Worm (Caenorhabditis elegans) whole organism, L4 larva: ENCODE results near the gene tmem-218.

ENCODE experiments used
- F44E2.7 ChIP-seq: fragments of 200-800 bp; sonication (Bioruptor generic); IDR thresholded peaks from 2 replicates; pipeline ENCODE4 v2.1.2; 2022; ENCODE audit warnings: missing genetic modification characterization, missing compliant biosample characterization
- F49E8.2 ChIP-seq: sonication (generic microtip); optimal IDR thresholded peaks from 2 replicates; lab custom pipeline; 2016; ENCODE audit warnings: missing compliant biosample characterization, mild to moderate bottlenecking, missing genetic modification characterization, borderline replicate concordance
- Y105C5A.15 ChIP-seq: fragments of 200-800 bp; sonication (Bioruptor generic); IDR thresholded peaks from 2 replicates; pipeline ENCODE4 v1.3.6; 2022; ENCODE audit warnings: missing genetic modification characterization, missing compliant biosample characterization
- Y75B8A.6 ChIP-seq: fragments of 200-800 bp; sonication (Bioruptor generic); IDR thresholded peaks from 2 replicates; pipeline ENCODE4 v1.3.6; 2022; ENCODE audit warnings: missing genetic modification reagents, missing genetic modification characterization, missing compliant biosample characterization
- ZK546.5 ChIP-seq, 2 experiments: sonication (generic microtip); optimal IDR thresholded peaks; 2 replicates each; lab custom pipeline; 2017; ENCODE audit warnings: missing biosample characterization in 2 of 2, missing genetic modification characterization in 2 of 2
- aly-2 ChIP-seq: sonication (generic microtip); optimal IDR thresholded peaks from 2 replicates; lab custom pipeline; 2018; ENCODE audit warnings: missing biosample characterization, missing genetic modification characterization
- ama-1 ChIP-seq: fragments of 150-350 bp; optimal IDR thresholded peaks from 2 replicates; lab custom pipeline; 2014; ENCODE audit warnings: inconsistent platforms, mixed read lengths
- ces-1 ChIP-seq: fragments of 150-350 bp; sonication (generic microtip); optimal IDR thresholded peaks from 4 replicates; lab custom pipeline; 2014; ENCODE audit warnings: missing biosample characterization, missing genetic modification reagents, missing genetic modification characterization
- ctbp-1 ChIP-seq: fragments of 200-800 bp; sonication (Bioruptor generic); IDR thresholded peaks from 2 replicates; pipeline ENCODE4 v1.3.6; 2022; ENCODE audit warnings: missing genetic modification reagents, missing genetic modification characterization, missing compliant biosample characterization
- daf-16 ChIP-seq, 3 experiments: sonication (generic microtip); optimal IDR thresholded peaks; 2 replicates each; lab custom pipeline; 2016 to 2017; ENCODE audit warnings: missing genetic modification characterization in 3 of 3, missing genetic modification reagents in 3 of 3, mild to moderate bottlenecking in 2 of 3, missing compliant biosample characterization in 2 of 3, missing biosample characterization in 1 of 3, moderate library complexity in 1 of 3
- dmd-6 ChIP-seq: fragments of 200-800 bp; sonication (Bioruptor generic); IDR thresholded peaks from 2 replicates; pipeline ENCODE4 v1.3.6; 2022; ENCODE audit warnings: missing genetic modification reagents, missing genetic modification characterization, missing compliant biosample characterization
- dve-1 ChIP-seq: sonication (generic microtip); optimal IDR thresholded peaks from 2 replicates; lab custom pipeline; 2017; ENCODE audit warnings: antibody characterized with exemption, mild to moderate bottlenecking, missing genetic modification characterization, missing compliant biosample characterization; ENCODE audit not compliant: insufficient read depth
- fkh-10 ChIP-seq: fragments of 150-350 bp; optimal IDR thresholded peaks from 2 replicates; lab custom pipeline; 2014; ENCODE audit warnings: missing biosample characterization, missing genetic modification reagents, missing genetic modification characterization
- hlh-30 ChIP-seq: sonication (generic microtip); optimal IDR thresholded peaks from 2 replicates; lab custom pipeline; 2017; ENCODE audit warnings: antibody characterized with exemption, mild to moderate bottlenecking, missing genetic modification characterization, missing compliant biosample characterization; ENCODE audit not compliant: insufficient read depth
- hmg-1.1 ChIP-seq: fragments of 200-800 bp; sonication (Bioruptor generic); IDR thresholded peaks from 2 replicates; pipeline ENCODE4 v1.3.6; 2022; ENCODE audit warnings: missing genetic modification reagents, missing genetic modification characterization, missing compliant biosample characterization
- jun-1 ChIP-seq: fragments of 150-350 bp; optimal IDR thresholded peaks from 2 replicates; lab custom pipeline; 2014; ENCODE audit warnings: missing biosample characterization, missing genetic modification reagents, missing genetic modification characterization
- lin-1 ChIP-seq: fragments of 200-800 bp; sonication (Bioruptor generic); IDR thresholded peaks from 2 replicates; pipeline ENCODE4 v1.3.6; 2022; ENCODE audit warnings: missing genetic modification reagents, missing genetic modification characterization, missing compliant biosample characterization
- lin-13 ChIP-seq: fragments of 150-350 bp; optimal IDR thresholded peaks from 2 replicates; lab custom pipeline; 2014; ENCODE audit warnings: missing biosample characterization, missing genetic modification reagents, missing genetic modification characterization
- lin-15B ChIP-seq: fragments of 150-350 bp; sonication (generic microtip); optimal IDR thresholded peaks from 3 replicates; lab custom pipeline; 2014; ENCODE audit warnings: missing biosample characterization, missing genetic modification characterization
- lir-3 ChIP-seq: sonication (generic microtip); optimal IDR thresholded peaks from 2 replicates; lab custom pipeline; 2016; ENCODE audit warnings: mild to moderate bottlenecking, missing genetic modification characterization, missing compliant biosample characterization
- lsy-2 ChIP-seq, 2 experiments: fragments of 150-350 bp in 1 of 2; sonication (generic microtip) in 1 of 2; optimal IDR thresholded peaks; 2 replicates each; lab custom pipeline; 2014 to 2017; ENCODE audit warnings: missing biosample characterization in 2 of 2, missing genetic modification characterization in 2 of 2
- madf-9 ChIP-seq: fragments of 200-800 bp; sonication (Bioruptor generic); conservative IDR thresholded peaks from 2 replicates; pipeline ENCODE4 v1.3.6; 2022; ENCODE audit warnings: missing genetic modification reagents, missing genetic modification characterization, missing compliant biosample characterization
- mdl-1 ChIP-seq, 2 experiments: fragments of 150-350 bp in 1 of 2; sonication (generic microtip) in 1 of 2; optimal IDR thresholded peaks; 2 replicates each; lab custom pipeline; 2014 to 2017; ENCODE audit warnings: missing biosample characterization in 2 of 2, missing genetic modification characterization in 2 of 2
- mdt-29 ChIP-seq: fragments of 200-800 bp; sonication (Bioruptor generic); IDR thresholded peaks from 2 replicates; pipeline ENCODE4 v1.3.6; 2022; ENCODE audit warnings: missing genetic modification reagents, missing genetic modification characterization, missing compliant biosample characterization
- mes-2 ChIP-seq: sonication (generic microtip); optimal IDR thresholded peaks from 2 replicates; lab custom pipeline; 2016; ENCODE audit warnings: missing genotype, mild to moderate bottlenecking, missing genetic modification characterization, missing compliant biosample characterization; ENCODE audit not compliant: poor library complexity, severe bottlenecking
- mxl-2 ChIP-seq: fragments of 200-800 bp; sonication (Bioruptor generic); conservative IDR thresholded peaks from 2 replicates; pipeline ENCODE4 v1.3.6; 2022; ENCODE audit warnings: missing genetic modification reagents, missing genetic modification characterization, missing compliant biosample characterization
- nhr-25 ChIP-seq: sonication (generic microtip); optimal IDR thresholded peaks from 2 replicates; lab custom pipeline; 2017; ENCODE audit warnings: missing genetic modification characterization, mild to moderate bottlenecking, missing compliant biosample characterization, antibody characterized with exemption, moderate library complexity, borderline replicate concordance; ENCODE audit not compliant: insufficient read depth
- nhr-28 ChIP-seq: fragments of 150-350 bp; optimal IDR thresholded peaks from 2 replicates; lab custom pipeline; 2014; ENCODE audit warnings: missing biosample characterization, missing genetic modification characterization
- nhr-41 ChIP-seq: fragments of 200-800 bp; sonication (Bioruptor generic); IDR thresholded peaks from 2 replicates; pipeline ENCODE4 v1.3.6; 2022; ENCODE audit warnings: missing genetic modification reagents, missing genetic modification characterization, missing compliant biosample characterization
- nhr-42 ChIP-seq: fragments of 200-800 bp; sonication (Bioruptor generic); IDR thresholded peaks from 2 replicates; pipeline ENCODE4 v1.3.6; 2022; ENCODE audit warnings: missing genetic modification characterization, missing compliant biosample characterization
- nhr-76 ChIP-seq: fragments of 150-350 bp; optimal IDR thresholded peaks from 2 replicates; lab custom pipeline; 2014; ENCODE audit warnings: missing biosample characterization, missing genetic modification characterization
- nhr-77 ChIP-seq: fragments of 150-350 bp; optimal IDR thresholded peaks from 2 replicates; lab custom pipeline; 2014; ENCODE audit warnings: missing biosample characterization, missing genetic modification characterization
- php-3 ChIP-seq: fragments of 200-800 bp; sonication (Bioruptor generic); IDR thresholded peaks from 2 replicates; pipeline ENCODE4 v1.3.6; 2022; ENCODE audit warnings: missing genetic modification reagents, missing genetic modification characterization, missing compliant biosample characterization
- pqm-1 ChIP-seq: sonication (generic microtip); optimal IDR thresholded peaks from 2 replicates; lab custom pipeline; 2017; ENCODE audit warnings: missing biosample characterization, missing genetic modification characterization
- sdz-12 ChIP-seq: fragments of 200-800 bp; sonication (Bioruptor generic); optimal IDR thresholded peaks from 2 replicates; lab custom pipeline; 2018; ENCODE audit warnings: mild to moderate bottlenecking, missing genetic modification characterization, missing compliant biosample characterization
- snpc-1.2 ChIP-seq: fragments of 200-800 bp; sonication (Bioruptor generic); IDR thresholded peaks from 2 replicates; pipeline ENCODE4 v1.3.6; 2022; ENCODE audit warnings: missing genetic modification reagents, missing genetic modification characterization, missing compliant biosample characterization
- tag-97 ChIP-seq: fragments of 200-800 bp; sonication (Bioruptor generic); IDR thresholded peaks from 2 replicates; pipeline ENCODE4 v1.3.6; 2022; ENCODE audit warnings: missing genetic modification characterization, missing compliant biosample characterization
- tra-1 ChIP-seq: fragments of 200-800 bp; sonication (Bioruptor generic); IDR thresholded peaks from 2 replicates; pipeline ENCODE4 v1.3.6; 2022; ENCODE audit warnings: missing genetic modification reagents, missing genetic modification characterization, missing compliant biosample characterization
- unc-39 ChIP-seq: sonication (generic microtip); optimal IDR thresholded peaks from 2 replicates; lab custom pipeline; 2017; ENCODE audit warnings: missing biosample characterization, missing genetic modification characterization
- unc-62 ChIP-seq, 3 experiments: fragments of 150-350 bp in 1 of 3; sonication (generic microtip); optimal IDR thresholded peaks in 2 of 3; peaks in 1 of 3; 1 replicate in 1 of 3; 2 replicates in 2 of 3; lab custom pipeline; 2014 to 2017; ENCODE audit warnings: missing biosample characterization in 3 of 3, missing genetic modification characterization in 3 of 3, missing genetic modification reagents in 3 of 3, missing genotype in 1 of 3
- vab-7 ChIP-seq: fragments of 200-800 bp; sonication (Bioruptor generic); IDR thresholded peaks from 2 replicates; pipeline ENCODE4 v1.3.6; 2022; ENCODE audit warnings: missing genetic modification reagents, missing genetic modification characterization, missing compliant biosample characterization
- zfp-2 ChIP-seq: sonication (generic microtip); optimal IDR thresholded peaks from 2 replicates; lab custom pipeline; 2016; ENCODE audit warnings: mild to moderate bottlenecking, missing genetic modification characterization, missing compliant biosample characterization
- zip-2 ChIP-seq: fragments of 150-350 bp; optimal IDR thresholded peaks from 2 replicates; lab custom pipeline; 2014; ENCODE audit warnings: missing biosample characterization, missing genetic modification characterization

tmem-218 gene

DNA sequence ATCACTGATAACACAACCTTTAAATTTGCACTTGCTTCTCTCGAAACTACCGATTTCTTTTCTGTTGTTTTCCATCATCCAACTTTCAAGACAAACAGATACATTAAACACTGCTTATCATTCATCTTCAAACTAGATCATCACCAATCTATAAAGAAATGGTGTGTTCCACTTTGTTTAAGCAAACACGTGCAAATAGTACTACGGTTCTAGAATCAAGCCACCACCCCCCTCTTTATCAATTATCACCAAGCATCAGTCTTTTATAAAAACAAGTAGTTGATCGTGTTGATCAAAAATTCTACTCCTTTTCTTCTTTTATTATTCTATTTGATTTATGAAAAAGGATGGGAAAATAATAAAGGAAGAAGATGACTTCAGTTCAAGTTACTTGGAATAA lies 11.0 kb upstream of the tmem-218 start (continued):
- TF ChIP-seq nhr-28 (tag; lab: Kevin White, UChicago) (peak; percentile 38), jun-1 (tag; lab: Kevin White, UChicago) (no peak), fkh-10 (GFP tag; lab: Kevin White, UChicago) (no peak), mxl-2 (GFP tag; lab: Robert Waterston, UW) (no peak), php-3 (peak; percentile 47; the same call in 1 of the 2 replicates), dve-1 (tag; lab: Kevin White, UChicago) (peak; percentile 54), lir-3 (tag; lab: Kevin White, UChicago) (no peak), unc-39 (tag; lab: Kevin White, UChicago) (no peak), nhr-25 (tag; lab: Kevin White, UChicago) (no peak), unc-62 (GFP tag; optimal IDR thresholded peaks at IDR 0.05 in 1 of 2; lab: Kevin White, UChicago) (no peak), unc-62 (tag; optimal IDR thresholded peaks at IDR 0.05; lab: Kevin White, UChicago) (no peak), ctbp-1 (GFP tag; lab: Robert Waterston, UW) (no peak), F49E8.2 (tag; lab: Kevin White, UChicago) (no peak), dmd-6 (peak; percentile 39), daf-16 (GFP tag; optimal IDR thresholded peaks at IDR 0.05; lab: Kevin White, UChicago) (peak in 1 of 2 experiments; percentile 50), daf-16 (tag; optimal IDR thresholded peaks at IDR 0.05; lab: Kevin White, UChicago) (peak; percentile 95), Y105C5A.15 (GFP tag; lab: Robert Waterston, UW) (no peak), ces-1 (GFP tag; lab: Kevin White, UChicago) (no peak), tag-97 (GFP tag; lab: Robert Waterston, UW) (no peak), nhr-41 (GFP tag; lab: Robert Waterston, UW) (no peak), mdt-29 (GFP tag; lab: Robert Waterston, UW) (no peak), zip-2 (tag; lab: Kevin White, UChicago) (no peak)

DNA sequence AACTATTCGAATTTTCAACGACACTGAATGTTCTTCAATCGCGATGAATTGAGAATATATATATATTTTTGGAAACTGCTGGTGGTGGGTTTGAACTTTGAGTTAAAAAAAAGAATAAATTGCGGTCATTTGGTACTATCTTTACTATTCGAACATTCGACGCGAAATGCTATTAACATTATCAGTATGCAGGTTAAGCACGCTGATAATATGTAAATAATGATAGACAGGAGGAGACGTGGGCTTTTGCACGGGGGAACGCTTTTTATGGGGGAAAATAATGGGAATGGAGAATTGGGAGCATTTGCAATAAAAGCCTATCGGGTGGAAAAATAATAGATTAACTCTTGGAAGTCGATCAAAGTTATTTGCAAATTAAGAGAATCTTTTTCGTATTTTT lies 10.5 kb upstream of the tmem-218 start:
- peak; percentile 19 for TF ChIP-seq nhr-77 (tag; lab: Kevin White, UChicago)
- TF ChIP-seq ama-1 (lab: Kevin White, UChicago): no peak
- TF ChIP-seq mdt-29 (GFP tag; lab: Robert Waterston, UW): no peak
- TF ChIP-seq unc-62 (GFP tag; optimal IDR thresholded peaks at IDR 0.05 in 1 of 2; lab: Kevin White, UChicago): peak in 1 of 2 experiments; percentile 22
- no peak for TF ChIP-seq unc-62 (tag; optimal IDR thresholded peaks at IDR 0.05; lab: Kevin White, UChicago)
- no peak for TF ChIP-seq nhr-42 (GFP tag; lab: Robert Waterston, UW)
- peak; percentile 36 for TF ChIP-seq nhr-28 (tag; lab: Kevin White, UChicago)
- peak; percentile 13 for TF ChIP-seq mes-2 (tag; lab: Kevin White, UChicago)
- no peak for TF ChIP-seq zfp-2 (tag; lab: Kevin White, UChicago)
- no peak for TF ChIP-seq Y75B8A.6 (GFP tag; lab: Robert Waterston, UW)
- no peak for TF ChIP-seq nhr-76
- no peak for TF ChIP-seq daf-16 (GFP tag; optimal IDR thresholded peaks at IDR 0.05; lab: Kevin White, UChicago)
- peak; percentile 74 for TF ChIP-seq daf-16 (tag; optimal IDR thresholded peaks at IDR 0.05; lab: Kevin White, UChicago)
- TF ChIP-seq php-3: peak; percentile 72
- no peak for TF ChIP-seq hmg-1.1 (GFP tag; lab: Robert Waterston, UW)
- TF ChIP-seq hlh-30: no peak
- peak; percentile 56 for TF ChIP-seq dmd-6
- no peak for TF ChIP-seq lin-13
- TF ChIP-seq snpc-1.2 (GFP tag; lab: Robert Waterston, UW): no peak
- peak; percentile 89 for TF ChIP-seq pqm-1
- TF ChIP-seq tra-1: no peak
- TF ChIP-seq F44E2.7 (GFP tag; lab: Robert Waterston, UW): no peak
- no peak for TF ChIP-seq lin-15B (tag; lab: Kevin White, UChicago)
- TF ChIP-seq lsy-2 (tag; optimal IDR thresholded peaks at IDR 0.05; lab: Kevin White, UChicago): no peak
- no peak for TF ChIP-seq ctbp-1 (GFP tag; lab: Robert Waterston, UW)
- no peak for TF ChIP-seq ZK546.5 (tag; optimal IDR thresholded peaks at IDR 0.05; lab: Kevin White, UChicago)
- TF ChIP-seq mdl-1 (tag; optimal IDR thresholded peaks at IDR 0.05; lab: Kevin White, UChicago): no peak
- no peak for TF ChIP-seq vab-7
- TF ChIP-seq madf-9: no peak
- no peak for TF ChIP-seq aly-2 (tag; lab: Kevin White, UChicago)
- TF ChIP-seq lin-1 (GFP tag; lab: Robert Waterston, UW): no peak
- no peak for TF ChIP-seq sdz-12 (GFP tag; lab: Kevin White, UChicago)
